Fruit fly (Drosophila melanogaster): ENCODE measurements around the gene Lgr3.

DNA sequence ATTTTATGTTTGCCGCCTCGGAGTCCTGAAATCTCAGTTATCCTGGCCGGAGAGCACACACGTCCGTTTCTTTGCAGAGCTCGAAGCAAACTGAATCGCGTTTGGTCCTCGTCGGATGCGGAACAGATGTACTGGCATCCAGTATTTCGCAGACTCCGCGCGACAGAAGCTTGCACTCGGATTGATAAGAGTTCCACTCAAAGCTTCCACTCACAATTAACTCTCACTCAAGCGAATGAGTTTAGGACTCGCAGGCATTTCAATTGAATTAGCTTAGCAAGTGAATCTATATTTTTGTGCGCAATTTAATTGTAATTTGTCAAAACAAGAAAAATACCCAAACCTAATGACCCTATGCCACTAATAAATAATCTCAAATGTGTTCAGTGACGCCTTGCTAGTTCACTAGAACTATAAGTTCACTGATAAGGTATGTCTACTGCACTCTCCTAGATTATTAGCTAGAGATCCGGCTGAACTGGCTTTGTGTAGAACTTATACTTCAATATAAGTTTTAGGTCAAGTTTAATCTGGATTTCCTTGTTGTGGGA, 54.5 kb downstream of the Lgr3 start:
- no peak for TF ChIP-seq CG12605 (GFP tag; IDR thresholded peaks at IDR 0.05)
- TF ChIP-seq CG8159 (tag; optimal IDR thresholded peaks at IDR 0.05): no peak
- no peak for TF ChIP-seq EcR (GFP tag; optimal IDR thresholded peaks at IDR 0.05)
- no peak for TF ChIP-seq CG14655 (GFP tag; optimal IDR thresholded peaks at IDR 0.05)
- TF ChIP-seq CG9948 (tag; optimal IDR thresholded peaks at IDR 0.05): no peak
